Worm (Caenorhabditis elegans) whole organism, late embryonic: ENCODE data around the gene F11C1.10.
A peak's percentile ranks its signal among the peaks of the same experiment; 100 is the strongest.

Experiments
- C08G9.2 ChIP-seq: sonication (generic microtip); optimal IDR thresholded peaks from 2 replicates; lab custom pipeline; 2016; ENCODE audit warnings: mild to moderate bottlenecking, missing genetic modification characterization, moderate library complexity, missing compliant biosample characterization
- C38D4.7 ChIP-seq: fragments of 200-800 bp; sonication (Bioruptor generic); optimal IDR thresholded peaks from 2 replicates; lab custom pipeline; 2018; ENCODE audit warnings: mild to moderate bottlenecking, missing genetic modification characterization, moderate library complexity, missing compliant biosample characterization
- F13H6.1 ChIP-seq: sonication (generic microtip); optimal IDR thresholded peaks from 2 replicates; lab custom pipeline; 2016; ENCODE audit warnings: missing genetic modification characterization, missing compliant biosample characterization
- K02D7.2 ChIP-seq: sonication (generic microtip); optimal IDR thresholded peaks from 2 replicates; lab custom pipeline; 2017; ENCODE audit warnings: mild to moderate bottlenecking, missing genetic modification characterization, missing compliant biosample characterization
- K09A11.1 ChIP-seq: sonication (generic microtip); optimal IDR thresholded peaks from 2 replicates; lab custom pipeline; 2017; ENCODE audit warnings: antibody characterized with exemption, mild to moderate bottlenecking, missing genetic modification characterization, missing compliant biosample characterization; ENCODE audit not compliant: insufficient read depth
- T23F11.4 ChIP-seq: fragments of 200-800 bp; sonication (Bioruptor generic); optimal IDR thresholded peaks from 2 replicates; lab custom pipeline; 2018; ENCODE audit warnings: mild to moderate bottlenecking, missing genetic modification characterization, missing compliant biosample characterization
- Y22D7AL.16 ChIP-seq: sonication (generic microtip); optimal IDR thresholded peaks from 2 replicates; lab custom pipeline; 2016; ENCODE audit warnings: missing genetic modification characterization, missing compliant biosample characterization
- ama-1 ChIP-seq: fragments of 150-350 bp; optimal IDR thresholded peaks from 2 replicates; lab custom pipeline; 2014
- ceh-18 ChIP-seq: sonication (generic microtip); optimal IDR thresholded peaks from 2 replicates; lab custom pipeline; 2016; ENCODE audit warnings: missing genetic modification characterization, missing compliant biosample characterization
- ceh-19 ChIP-seq: fragments of 200-800 bp; sonication (Bioruptor generic); optimal IDR thresholded peaks from 2 replicates; lab custom pipeline; 2018; ENCODE audit warnings: mild to moderate bottlenecking, missing genetic modification characterization, missing compliant biosample characterization
- ceh-22 ChIP-seq: sonication (generic microtip); optimal IDR thresholded peaks from 2 replicates; lab custom pipeline; 2017; ENCODE audit warnings: missing biosample characterization, missing genetic modification characterization
- ceh-24 ChIP-seq: sonication (generic microtip); optimal IDR thresholded peaks from 2 replicates; lab custom pipeline; 2016; ENCODE audit warnings: mild to moderate bottlenecking, missing genetic modification characterization, missing compliant biosample characterization
- ceh-30 ChIP-seq: fragments of 150-350 bp; optimal IDR thresholded peaks from 2 replicates; lab custom pipeline; 2014; ENCODE audit warnings: missing biosample characterization, missing genetic modification characterization
- ceh-34 ChIP-seq: sonication (generic microtip); optimal IDR thresholded peaks from 2 replicates; lab custom pipeline; 2016; ENCODE audit warnings: mild to moderate bottlenecking, missing genetic modification characterization, missing compliant biosample characterization
- ceh-45 ChIP-seq: fragments of 200-800 bp; sonication (Bioruptor generic); IDR thresholded peaks from 2 replicates; pipeline ENCODE4 v1.3.6; 2022; ENCODE audit warnings: missing genetic modification reagents, missing genetic modification characterization, missing compliant biosample characterization
- ceh-48 ChIP-seq: sonication (generic microtip); optimal IDR thresholded peaks from 2 replicates; lab custom pipeline; 2016; ENCODE audit warnings: missing genetic modification characterization, inconsistent platforms, missing compliant biosample characterization
- ceh-9 ChIP-seq: sonication (generic microtip); optimal IDR thresholded peaks from 2 replicates; lab custom pipeline; 2016; ENCODE audit warnings: mild to moderate bottlenecking, missing genetic modification characterization, inconsistent platforms, missing compliant biosample characterization
- che-1 ChIP-seq: sonication (generic microtip); optimal IDR thresholded peaks from 2 replicates; lab custom pipeline; 2016; ENCODE audit warnings: mild to moderate bottlenecking, missing genetic modification characterization, missing compliant biosample characterization
- dmd-4 ChIP-seq: sonication (generic microtip); optimal IDR thresholded peaks from 2 replicates; lab custom pipeline; 2016; ENCODE audit warnings: borderline replicate concordance, missing genetic modification characterization, missing compliant biosample characterization
- dve-1 ChIP-seq: sonication (generic microtip); optimal IDR thresholded peaks from 2 replicates; lab custom pipeline; 2017; ENCODE audit warnings: antibody characterized with exemption, mild to moderate bottlenecking, missing genetic modification characterization, missing compliant biosample characterization
- elt-2 ChIP-seq: sonication (generic microtip); optimal IDR thresholded peaks from 2 replicates; lab custom pipeline; 2016; ENCODE audit warnings: missing genetic modification reagents, missing genetic modification characterization, missing compliant biosample characterization
- elt-4 ChIP-seq: sonication (generic microtip); optimal IDR thresholded peaks from 2 replicates; lab custom pipeline; 2016; ENCODE audit warnings: missing genetic modification characterization, missing compliant biosample characterization
- eyg-1 ChIP-seq: sonication (generic microtip); optimal IDR thresholded peaks from 2 replicates; lab custom pipeline; 2016; ENCODE audit warnings: missing genotype, missing genetic modification characterization, missing compliant biosample characterization
- fax-1 ChIP-seq: sonication (generic microtip); optimal IDR thresholded peaks from 2 replicates; lab custom pipeline; 2016; ENCODE audit warnings: missing genotype, missing genetic modification characterization, missing compliant biosample characterization
- fkh-10 ChIP-seq: fragments of 150-350 bp; optimal IDR thresholded peaks from 2 replicates; lab custom pipeline; 2014; ENCODE audit warnings: missing biosample characterization, missing genetic modification reagents, missing genetic modification characterization
- hlh-13 ChIP-seq: fragments of 200-800 bp; sonication (Bioruptor generic); optimal IDR thresholded peaks from 2 replicates; lab custom pipeline; 2018; ENCODE audit warnings: mild to moderate bottlenecking, missing genetic modification characterization, missing compliant biosample characterization
- hlh-15 ChIP-seq: sonication (generic microtip); optimal IDR thresholded peaks from 2 replicates; lab custom pipeline; 2016; ENCODE audit warnings: missing genetic modification characterization, missing compliant biosample characterization
- hlh-6 ChIP-seq: sonication (generic microtip); optimal IDR thresholded peaks from 2 replicates; lab custom pipeline; 2016; ENCODE audit warnings: missing genotype, missing genetic modification characterization, missing compliant biosample characterization
- hlh-8 ChIP-seq: sonication (generic microtip); optimal IDR thresholded peaks from 2 replicates; lab custom pipeline; 2016; ENCODE audit warnings: missing genotype, missing genetic modification characterization, missing compliant biosample characterization
- lim-6 ChIP-seq: sonication (generic microtip); optimal IDR thresholded peaks from 2 replicates; lab custom pipeline; 2016; ENCODE audit warnings: missing genetic modification characterization, missing compliant biosample characterization
- lin-11 ChIP-seq: fragments of 200-800 bp; sonication (Bioruptor generic); optimal IDR thresholded peaks from 2 replicates; lab custom pipeline; 2018; ENCODE audit warnings: mild to moderate bottlenecking, missing genetic modification characterization, missing compliant biosample characterization
- madf-2 ChIP-seq: sonication (generic microtip); optimal IDR thresholded peaks from 2 replicates; lab custom pipeline; 2017; ENCODE audit warnings: missing genetic modification characterization, missing compliant biosample characterization
- nfya-1 ChIP-seq: sonication (generic microtip); optimal IDR thresholded peaks from 2 replicates; lab custom pipeline; 2017; ENCODE audit warnings: missing genetic modification characterization, mild to moderate bottlenecking, missing compliant biosample characterization, antibody characterized with exemption, moderate library complexity
- nhr-232 ChIP-seq: sonication (generic microtip); optimal IDR thresholded peaks from 2 replicates; lab custom pipeline; 2016; ENCODE audit warnings: missing genetic modification characterization, missing compliant biosample characterization
- odd-2 ChIP-seq: sonication (generic microtip); optimal IDR thresholded peaks from 2 replicates; lab custom pipeline; 2017; ENCODE audit warnings: antibody characterized with exemption, mild to moderate bottlenecking, missing genetic modification characterization, missing compliant biosample characterization
- pag-3 ChIP-seq: sonication (generic microtip); optimal IDR thresholded peaks from 2 replicates; lab custom pipeline; 2016; ENCODE audit warnings: missing compliant biosample characterization, missing genetic modification characterization, borderline replicate concordance
- pat-9 ChIP-seq: fragments of 200-800 bp; sonication (Bioruptor generic); optimal IDR thresholded peaks from 2 replicates; lab custom pipeline; 2018; ENCODE audit warnings: mild to moderate bottlenecking, missing genetic modification characterization, moderate library complexity, missing compliant biosample characterization
- pax-1 ChIP-seq: fragments of 150-350 bp; optimal IDR thresholded peaks from 2 replicates; lab custom pipeline; 2014; ENCODE audit warnings: missing biosample characterization, missing genetic modification characterization
- pha-4 ChIP-seq: fragments of 150-350 bp; optimal IDR thresholded peaks from 2 replicates; lab custom pipeline; 2018; ENCODE audit warnings: missing biosample characterization, missing genetic modification reagents, missing genetic modification characterization
- pqm-1 ChIP-seq: sonication (generic microtip); optimal IDR thresholded peaks from 2 replicates; lab custom pipeline; 2016; ENCODE audit warnings: missing genetic modification characterization, missing compliant biosample characterization
- pros-1 ChIP-seq: fragments of 150-350 bp; optimal IDR thresholded peaks from 2 replicates; lab custom pipeline; 2014; ENCODE audit warnings: missing biosample characterization, missing genetic modification reagents, missing genetic modification characterization
- ref-2 ChIP-seq: sonication (generic microtip); optimal IDR thresholded peaks from 2 replicates; lab custom pipeline; 2016; ENCODE audit warnings: missing genetic modification characterization, missing compliant biosample characterization
- rnt-1 ChIP-seq: sonication (generic microtip); optimal IDR thresholded peaks from 2 replicates; lab custom pipeline; 2016; ENCODE audit warnings: missing genetic modification characterization, missing compliant biosample characterization
- sdc-2 ChIP-seq: sonication (generic microtip); optimal IDR thresholded peaks from 2 replicates; lab custom pipeline; 2016; ENCODE audit warnings: missing genotype, missing genetic modification characterization, missing compliant biosample characterization
- sox-4 ChIP-seq: sonication (generic microtip); optimal IDR thresholded peaks from 2 replicates; lab custom pipeline; 2017; ENCODE audit warnings: mild to moderate bottlenecking, missing genetic modification characterization, inconsistent platforms, missing compliant biosample characterization
- tbx-2 ChIP-seq: sonication (generic microtip); optimal IDR thresholded peaks from 2 replicates; lab custom pipeline; 2016; ENCODE audit warnings: missing genetic modification characterization, missing compliant biosample characterization
- tbx-7 ChIP-seq: sonication (generic microtip); optimal IDR thresholded peaks from 2 replicates; lab custom pipeline; 2016; ENCODE audit warnings: missing genotype, missing genetic modification characterization, missing compliant biosample characterization
- unc-42 ChIP-seq: sonication (generic microtip); optimal IDR thresholded peaks from 2 replicates; lab custom pipeline; 2016; ENCODE audit warnings: missing genotype, missing genetic modification characterization, missing compliant biosample characterization
- unc-55 ChIP-seq: sonication (generic microtip); optimal IDR thresholded peaks from 2 replicates; lab custom pipeline; 2017; ENCODE audit warnings: missing biosample characterization, missing genetic modification reagents, missing genetic modification characterization
- zip-5 ChIP-seq: sonication (generic microtip); optimal IDR thresholded peaks from 2 replicates; lab custom pipeline; 2016; ENCODE audit warnings: missing genetic modification characterization, missing compliant biosample characterization

Gene F11C1.10

ce11 chrX:12965163-12965562, 11.7 kb upstream of the F11C1.10 start, which contains the start of gene frpr-2:
TSS of gene frpr-2 (plus strand) at chrX:12965463.
- TF ChIP-seq eyg-1 (tag; lab: Kevin White, UChicago): no peak
- TF ChIP-seq lin-11 (tag; lab: Kevin White, UChicago): no peak
- no peak for TF ChIP-seq fax-1
- TF ChIP-seq lim-6 (tag; lab: Kevin White, UChicago): no peak
- no peak for TF ChIP-seq nhr-232 (tag; lab: Kevin White, UChicago)
- TF ChIP-seq pag-3 (tag; lab: Kevin White, UChicago): no peak
- no peak for TF ChIP-seq tbx-7
- no peak for TF ChIP-seq elt-2 (tag; lab: Kevin White, UChicago)
- TF ChIP-seq C08G9.2: no peak
- TF ChIP-seq ceh-19 (GFP tag; lab: Kevin White, UChicago): no peak
- TF ChIP-seq F13H6.1: no peak
- no peak for TF ChIP-seq K09A11.1
- no peak for TF ChIP-seq nfya-1 (tag; lab: Kevin White, UChicago)

- TF ChIP-seq K02D7.2 (no peak), hlh-8 (tag; lab: Kevin White, UChicago) (no peak), hlh-6 (tag; lab: Kevin White, UChicago) (no peak), ceh-48 (tag; lab: Kevin White, UChicago) (no peak), ceh-22 (tag; lab: Kevin White, UChicago) (no peak), pha-4 (tag; lab: Kevin White, UChicago) (no peak), tbx-7 (no peak), zip-5 (tag; lab: Kevin White, UChicago) (no peak), C38D4.7 (GFP tag; lab: Kevin White, UChicago) (no peak), eyg-1 (tag; lab: Kevin White, UChicago) (no peak), madf-2 (tag; lab: Kevin White, UChicago) (no peak), K09A11.1 (peak; percentile 13), ceh-9 (tag; lab: Kevin White, UChicago) (no peak), pax-1 (tag; lab: Kevin White, UChicago) (no peak), F13H6.1 (no peak), nhr-232 (tag; lab: Kevin White, UChicago) (no peak), Y22D7AL.16 (tag; lab: Kevin White, UChicago) (no peak), rnt-1 (tag; lab: Kevin White, UChicago) (peak; percentile 3), sdc-2 (tag; lab: Kevin White, UChicago) (peak; percentile 69), odd-2 (tag; lab: Kevin White, UChicago) (no peak), hlh-13 (GFP tag; lab: Kevin White, UChicago) (no peak), ref-2 (no peak), ceh-18 (peak; percentile 55), che-1 (tag; lab: Kevin White, UChicago) (no peak), ceh-30 (no peak), pros-1 (tag; lab: Kevin White, UChicago) (peak; percentile 33), dve-1 (tag; lab: Kevin White, UChicago) (peak; percentile 45), lin-11 (tag; lab: Kevin White, UChicago) (no peak), dmd-4 (tag; lab: Kevin White, UChicago) (no peak), ama-1 (lab: Kevin White, UChicago) (no peak), C08G9.2 (no peak), pag-3 (tag; lab: Kevin White, UChicago) (no peak), ceh-24 (tag; lab: Kevin White, UChicago) (no peak), ceh-34 (tag; lab: Kevin White, UChicago) (peak; percentile 16), ceh-45 (GFP tag; lab: Robert Waterston, UW) (no peak), elt-4 (tag; lab: Kevin White, UChicago) (no peak), unc-42 (tag; lab: Kevin White, UChicago) (no peak), hlh-15 (tag; lab: Kevin White, UChicago) (no peak), unc-55 (GFP tag; lab: Kevin White, UChicago) (peak; percentile 52), nfya-1 (tag; lab: Kevin White, UChicago) (peak; percentile 64), tbx-2 (tag; lab: Kevin White, UChicago) (peak; percentile 55), sox-4 (tag; lab: Kevin White, UChicago) (no peak), fkh-10 (no peak), pqm-1 (tag; lab: Kevin White, UChicago) (no peak), pat-9 (tag; lab: Kevin White, UChicago) (no peak), T23F11.4 (GFP tag; lab: Kevin White, UChicago) (no peak)
Observed at ce11 chrX:12975595-12976089, 1.2 kb upstream of the F11C1.10 start, which contains the start of gene ppk-3. TSS of gene ppk-3 (minus strand) at chrX:12975645.
